Worm (Caenorhabditis elegans) whole organism, mixed stage, embryonic: Measurements from ENCODE around the gene ears-2.

ENCODE experiments used
- drap-1 ChIP-seq: fragments of 200-800 bp; sonication (Bioruptor generic); optimal IDR thresholded peaks from 3 replicates; lab custom pipeline; 2018; ENCODE audit warnings: mild to moderate bottlenecking, missing genetic modification characterization, missing compliant biosample characterization
- elt-3 ChIP-seq: fragments of 150-350 bp; optimal IDR thresholded peaks from 2 replicates; lab custom pipeline; 2014; ENCODE audit warnings: missing biosample characterization, missing genetic modification characterization
- hlh-1 ChIP-seq: fragments of 150-350 bp; optimal IDR thresholded peaks from 2 replicates; lab custom pipeline; 2014; ENCODE audit warnings: missing biosample characterization, missing genetic modification reagents, missing genetic modification characterization
- mls-2 ChIP-seq: sonication (generic microtip); optimal IDR thresholded peaks from 2 replicates; lab custom pipeline; 2016; ENCODE audit warnings: mild to moderate bottlenecking, missing genetic modification characterization, moderate library complexity, missing compliant biosample characterization
- nhr-2 ChIP-seq: fragments of 150-350 bp; optimal IDR thresholded peaks from 2 replicates; lab custom pipeline; 2014; ENCODE audit warnings: missing biosample characterization, missing genetic modification characterization
- nhr-28 ChIP-seq: fragments of 150-350 bp; optimal IDR thresholded peaks from 2 replicates; lab custom pipeline; 2014; ENCODE audit warnings: missing biosample characterization, missing genetic modification characterization
- pha-4 ChIP-seq: fragments of 150-350 bp; optimal IDR thresholded peaks from 2 replicates; lab custom pipeline; 2018; ENCODE audit warnings: missing biosample characterization, missing genetic modification reagents, missing genetic modification characterization
- snpc-4 ChIP-seq: fragments of 150-350 bp; optimal IDR thresholded peaks from 2 replicates; lab custom pipeline; 2014; ENCODE audit warnings: missing biosample characterization, missing genetic modification characterization
- unc-39 ChIP-seq: fragments of 150-350 bp; optimal IDR thresholded peaks from 2 replicates; lab custom pipeline; 2014; ENCODE audit warnings: missing biosample characterization, missing genetic modification characterization
- unc-62 ChIP-seq: fragments of 150-350 bp; optimal IDR thresholded peaks from 2 replicates; lab custom pipeline; 2014; ENCODE audit warnings: missing biosample characterization, missing genetic modification reagents, missing genetic modification characterization
- ztf-11 ChIP-seq: fragments of 150-350 bp; optimal IDR thresholded peaks from 2 replicates; lab custom pipeline; 2014; ENCODE audit warnings: missing biosample characterization, missing genetic modification characterization

DNA sequence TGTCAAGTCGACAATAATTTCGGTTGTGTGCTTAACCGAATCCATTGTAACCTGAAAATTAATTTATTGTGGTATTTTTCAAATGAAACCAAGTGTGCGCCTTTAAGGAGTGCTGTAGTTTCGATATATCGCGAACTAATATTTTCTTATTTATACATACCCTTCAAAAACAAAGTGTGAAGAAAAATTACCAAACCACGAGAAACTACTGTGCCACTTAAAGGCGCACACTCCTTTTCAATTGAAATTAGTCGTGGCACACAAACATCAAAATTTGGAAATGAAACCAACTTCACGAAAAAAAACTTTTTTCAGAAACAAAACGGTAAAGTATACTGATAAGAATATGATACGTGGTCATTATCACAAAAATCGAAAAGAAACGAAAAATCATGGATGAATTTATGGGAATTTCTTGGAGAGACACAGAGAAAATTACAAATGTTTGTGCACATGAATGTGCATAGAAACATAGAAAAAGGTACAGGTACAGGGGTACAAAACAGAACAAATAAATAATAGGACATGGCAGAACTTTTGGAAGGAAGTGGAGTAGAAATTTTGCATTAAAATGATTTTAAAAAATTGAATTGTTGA is 7.0 kb downstream of the ears-2 start, which contains the start of gene spl-1:
- TF ChIP-seq elt-3 (tag; lab: Kevin White, UChicago) (no peak), snpc-4 (tag; lab: Kevin White, UChicago) (no peak), drap-1 (GFP tag; lab: Kevin White, UChicago) (no peak), unc-62 (no peak), pha-4 (tag; lab: Kevin White, UChicago) (no peak), ztf-11 (no peak), hlh-1 (no peak), unc-39 (tag; lab: Kevin White, UChicago) (no peak), nhr-2 (tag; lab: Kevin White, UChicago) (no peak), mls-2 (tag; lab: Kevin White, UChicago) (no peak), nhr-28 (no peak)
